Worm (Caenorhabditis elegans): ENCODE measurements around the gene T23F11.6.

- no peak for TF ChIP-seq pqm-1 (tag; optimal IDR thresholded peaks at IDR 0.05)
- no peak for TF ChIP-seq unc-130 (tag; optimal IDR thresholded peaks at IDR 0.05)
- TF ChIP-seq nhr-90 (tag; optimal IDR thresholded peaks at IDR 0.05; ENCODE audit: poor library complexity), result no peak
- TF ChIP-seq nhr-47 (tag; optimal IDR thresholded peaks at IDR 0.05), result no peak
- no peak for TF ChIP-seq nhr-12 (tag; optimal IDR thresholded peaks at IDR 0.05)
- no peak for TF ChIP-seq mdl-1 (tag; optimal IDR thresholded peaks at IDR 0.05)
- TF ChIP-seq sox-4 (tag; optimal IDR thresholded peaks at IDR 0.05), result no peak
- TF ChIP-seq ztf-4 (tag; optimal IDR thresholded peaks at IDR 0.05), result no peak
- TF ChIP-seq jun-1 (tag; optimal IDR thresholded peaks at IDR 0.05), result no peak
- TF ChIP-seq skn-1 (tag; optimal IDR thresholded peaks at IDR 0.05), result no peak
- no peak for TF ChIP-seq unc-62 (GFP tag; optimal IDR thresholded peaks at IDR 0.05)
- TF ChIP-seq lir-3 (tag; optimal IDR thresholded peaks at IDR 0.05; ENCODE audit: poor library complexity), result no peak
- TF ChIP-seq elt-2 (tag; optimal IDR thresholded peaks at IDR 0.05), result no peak
- TF ChIP-seq fos-1 (tag; optimal IDR thresholded peaks at IDR 0.05), result no peak
Measured at ce11 chrIII:4655402-4655801, 7.7 kb upstream of the T23F11.6 start, which contains the start of gene T23F11.2.
